Worm (Caenorhabditis elegans): ENCODE data around the gene R09A8.9.

- no peak for TF ChIP-seq npax-4 (tag; optimal IDR thresholded peaks at IDR 0.05)
- no peak for TF ChIP-seq C38D4.7 (GFP tag; optimal IDR thresholded peaks at IDR 0.05)
- TF ChIP-seq unc-42 (tag; optimal IDR thresholded peaks at IDR 0.05), result no peak
- TF ChIP-seq fkh-10 (GFP tag; optimal IDR thresholded peaks at IDR 0.05), result no peak
- no peak for TF ChIP-seq pha-2 (tag; optimal IDR thresholded peaks at IDR 0.05)
- TF ChIP-seq nfya-1 (tag; optimal IDR thresholded peaks at IDR 0.05), result no peak
- TF ChIP-seq T23F11.4 (GFP tag; optimal IDR thresholded peaks at IDR 0.05), result no peak
- no peak for TF ChIP-seq ama-1 (optimal IDR thresholded peaks at IDR 0.05)
- no peak for TF ChIP-seq pha-4 (tag; optimal IDR thresholded peaks at IDR 0.05)
- no peak for TF ChIP-seq ceh-24 (tag; optimal IDR thresholded peaks at IDR 0.05)
- no peak for TF ChIP-seq dmd-4 (tag; optimal IDR thresholded peaks at IDR 0.05; ENCODE audit: borderline replicate concordance)
- TF ChIP-seq pag-3 (tag; optimal IDR thresholded peaks at IDR 0.05; ENCODE audit: borderline replicate concordance), result no peak
- no peak for TF ChIP-seq elt-2 (tag; optimal IDR thresholded peaks at IDR 0.05)
- TF ChIP-seq rnt-1 (tag; optimal IDR thresholded peaks at IDR 0.05), result no peak
Observed at ce11 chrX:12619165-12619564, 15.4 kb downstream of the R09A8.9 start, which contains the start of gene R09A8.2.
